Worm (Caenorhabditis elegans): ENCODE results near the gene srbc-70.
A peak's percentile ranks its signal among the peaks of the same experiment; 100 is the strongest.

Gene srbc-70

ce11 chrIV:4215349-4215748 lies 12.5 kb downstream of the srbc-70 start (continued):
- no peak for TF ChIP-seq ceh-19 (GFP tag; optimal IDR thresholded peaks at IDR 0.05)
- TF ChIP-seq K09A11.1 (tag; optimal IDR thresholded peaks at IDR 0.05; ENCODE audit: insufficient read depth): no peak
- no peak for TF ChIP-seq pha-4 (tag; optimal IDR thresholded peaks at IDR 0.05)
- TF ChIP-seq dve-1 (tag; optimal IDR thresholded peaks at IDR 0.05): peak; percentile 63
- no peak for TF ChIP-seq gmeb-2 (tag; optimal IDR thresholded peaks at IDR 0.05)
- TF ChIP-seq Y22D7AL.16 (tag; optimal IDR thresholded peaks at IDR 0.05): no peak
- TF ChIP-seq ttx-3 (tag; optimal IDR thresholded peaks at IDR 0.05): no peak
- TF ChIP-seq ceh-31 (tag; optimal IDR thresholded peaks at IDR 0.05): no peak
- no peak for TF ChIP-seq syd-9 (tag; optimal IDR thresholded peaks at IDR 0.05)
- TF ChIP-seq npax-4 (tag; optimal IDR thresholded peaks at IDR 0.05): no peak
- no peak for TF ChIP-seq sox-4 (tag; optimal IDR thresholded peaks at IDR 0.05)
- TF ChIP-seq madf-2 (tag; optimal IDR thresholded peaks at IDR 0.05): no peak
- TF ChIP-seq ceh-45 (GFP tag; IDR thresholded peaks at IDR 0.05): no peak
- TF ChIP-seq pag-3 (tag; optimal IDR thresholded peaks at IDR 0.05; ENCODE audit: borderline replicate concordance): no peak
- TF ChIP-seq unc-42 (tag; optimal IDR thresholded peaks at IDR 0.05): peak; percentile 35
- no peak for TF ChIP-seq ceh-30 (tag; optimal IDR thresholded peaks at IDR 0.05)

DNA sequence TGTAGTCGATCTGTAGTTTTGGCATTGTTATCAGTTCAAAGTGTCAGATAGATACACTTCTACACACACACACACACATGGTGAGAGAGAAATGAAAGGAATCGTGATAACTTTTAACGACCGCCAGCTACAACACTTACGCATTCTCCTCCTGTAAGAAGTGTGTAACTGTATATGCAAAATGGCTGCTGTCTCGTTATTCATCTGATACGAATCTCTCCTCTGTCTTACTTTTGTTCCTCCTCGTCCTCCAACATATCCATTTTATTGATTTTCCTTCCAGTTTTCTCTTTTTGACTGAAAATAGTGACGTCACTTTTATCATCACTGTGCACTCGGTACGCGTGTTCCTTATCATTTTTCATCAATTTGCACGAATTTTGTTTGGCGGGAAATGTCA lies 15.1 kb downstream of the srbc-70 start:
- TF ChIP-seq ttx-3 (tag; optimal IDR thresholded peaks at IDR 0.05) (no peak), tbx-2 (tag; optimal IDR thresholded peaks at IDR 0.05) (no peak), elt-2 (tag; optimal IDR thresholded peaks at IDR 0.05) (peak; percentile 59)

DNA sequence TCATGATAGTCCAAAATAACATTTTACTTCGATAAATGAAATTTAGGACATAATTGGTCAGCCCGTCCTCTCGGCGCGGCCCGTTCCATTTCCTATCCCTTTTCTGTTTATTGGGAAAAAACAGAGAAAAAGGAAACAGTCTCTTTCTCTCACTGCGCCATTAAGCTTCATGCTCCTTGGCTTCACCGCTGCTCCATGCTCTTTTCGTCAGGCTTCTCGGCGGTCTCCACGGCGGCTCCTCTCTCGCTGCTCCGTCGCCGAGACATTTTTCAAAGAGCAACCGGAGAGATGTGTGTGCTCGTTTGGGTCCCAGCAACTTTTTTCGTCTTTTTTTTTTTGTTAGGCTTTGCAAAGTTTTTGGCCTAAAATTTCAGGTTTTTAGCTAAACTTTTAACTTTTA lies 16.9 kb downstream of the srbc-70 start:
- TF ChIP-seq ceh-48 (tag; optimal IDR thresholded peaks at IDR 0.05) (no peak), unc-42 (tag; optimal IDR thresholded peaks at IDR 0.05) (peak; percentile 11)

DNA sequence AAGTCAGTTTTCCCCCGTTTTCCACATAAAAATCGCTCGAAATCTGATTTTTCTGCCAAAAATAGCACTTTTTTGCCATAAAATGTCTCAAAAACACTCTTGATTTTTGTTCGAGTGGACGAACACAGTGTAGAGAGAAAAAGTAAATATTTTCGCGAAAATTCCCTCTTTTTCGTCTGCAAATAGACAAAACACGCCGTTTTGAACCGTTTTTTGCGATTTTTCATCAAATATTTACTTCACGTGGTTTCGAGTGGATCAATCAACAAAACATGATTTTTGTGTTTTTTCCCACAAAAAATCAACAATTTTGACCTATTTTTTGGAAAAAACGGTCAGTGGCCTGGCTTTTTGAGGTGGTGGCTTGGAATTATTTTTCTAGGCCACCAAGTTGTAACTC lies 18.7 kb downstream of the srbc-70 start:
- TF ChIP-seq ceh-19 (GFP tag; optimal IDR thresholded peaks at IDR 0.05) (no peak), T23F11.4 (GFP tag; optimal IDR thresholded peaks at IDR 0.05) (no peak), ztf-16 (tag; optimal IDR thresholded peaks at IDR 0.05) (no peak), C08G9.2 (tag; optimal IDR thresholded peaks at IDR 0.05) (no peak), unc-42 (tag; optimal IDR thresholded peaks at IDR 0.05) (no peak), nfya-1 (tag; optimal IDR thresholded peaks at IDR 0.05) (no peak), zip-5 (tag; optimal IDR thresholded peaks at IDR 0.05) (no peak), sox-2 (GFP tag; IDR thresholded peaks at IDR 0.05) (no peak)

DNA sequence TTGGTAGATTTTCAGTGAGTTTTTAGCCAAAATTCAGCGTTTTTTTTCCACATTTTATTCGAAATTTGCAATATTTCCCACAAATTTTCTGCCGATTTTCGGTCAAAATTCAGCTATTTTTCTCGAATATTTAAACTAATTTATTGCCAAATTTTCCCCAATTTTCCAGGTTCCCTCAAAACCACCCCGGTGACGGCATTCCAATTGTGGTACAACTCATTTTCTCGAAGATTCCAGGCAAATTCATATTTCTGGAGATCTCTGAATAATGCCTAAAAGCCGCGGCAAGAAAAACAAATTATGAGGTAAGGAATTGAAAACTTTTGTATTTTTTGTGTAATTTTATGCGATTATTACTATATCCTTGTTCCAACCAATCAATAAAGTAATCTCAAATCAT lies 20.7 kb downstream of the srbc-70 start, which contains the start of gene osgn-1:
Gene osgn-1, plus strand, starts transcription at position 301 of the 400 bp plus-strand sequence.
- TF ChIP-seq C38D4.7 (GFP tag; optimal IDR thresholded peaks at IDR 0.05) (no peak), rnt-1 (tag; optimal IDR thresholded peaks at IDR 0.05) (no peak), ceh-34 (tag; optimal IDR thresholded peaks at IDR 0.05) (no peak), zip-5 (tag; optimal IDR thresholded peaks at IDR 0.05) (no peak), ceh-6 (GFP tag; optimal IDR thresholded peaks at IDR 0.05) (no peak), T23F11.4 (GFP tag; optimal IDR thresholded peaks at IDR 0.05) (no peak), pha-2 (tag; optimal IDR thresholded peaks at IDR 0.05) (no peak), pqm-1 (tag; optimal IDR thresholded peaks at IDR 0.05) (no peak), F13H6.1 (tag; optimal IDR thresholded peaks at IDR 0.05) (no peak), fkh-6 (tag; optimal IDR thresholded peaks at IDR 0.05) (no peak), elt-4 (tag; optimal IDR thresholded peaks at IDR 0.05) (no peak), odd-2 (tag; optimal IDR thresholded peaks at IDR 0.05) (no peak), lin-11 (tag; optimal IDR thresholded peaks at IDR 0.05) (no peak), C08G9.2 (tag; optimal IDR thresholded peaks at IDR 0.05) (no peak), sox-4 (tag; optimal IDR thresholded peaks at IDR 0.05) (no peak), K02D7.2 (tag; optimal IDR thresholded peaks at IDR 0.05) (no peak)
